Worm (Caenorhabditis elegans) whole organism, young adult: ENCODE data around the gene tag-191.

ENCODE experiments used
- B0019.2 ChIP-seq: fragments of 200-800 bp; sonication (Bioruptor generic); conservative IDR thresholded peaks from 2 replicates; pipeline ENCODE4 v1.3.6; 2022; ENCODE audit warnings: missing genetic modification reagents, missing genetic modification characterization, missing compliant biosample characterization
- F10E7.11 ChIP-seq: sonication (generic microtip); optimal IDR thresholded peaks from 2 replicates; lab custom pipeline; 2017; ENCODE audit warnings: mild to moderate bottlenecking, missing genetic modification characterization, moderate library complexity, missing compliant biosample characterization
- F22D6.2 ChIP-seq: sonication (generic microtip); optimal IDR thresholded peaks from 2 replicates; lab custom pipeline; 2016; ENCODE audit warnings: mild to moderate bottlenecking, missing genetic modification characterization, missing compliant biosample characterization
- F52B5.7 ChIP-seq: sonication (generic microtip); optimal IDR thresholded peaks from 2 replicates; lab custom pipeline; 2016; ENCODE audit warnings: mild to moderate bottlenecking, missing genetic modification characterization, missing compliant biosample characterization
- F57A8.1 ChIP-seq: fragments of 200-800 bp; sonication (Bioruptor generic); optimal IDR thresholded peaks from 2 replicates; lab custom pipeline; 2018; ENCODE audit warnings: mild to moderate bottlenecking, missing genetic modification characterization, moderate library complexity, missing compliant biosample characterization
- Y56A3A.18 ChIP-seq: fragments of 200-800 bp; sonication (Bioruptor generic); IDR thresholded peaks from 2 replicates; pipeline ENCODE4 v1.3.6; 2022; ENCODE audit warnings: missing genetic modification reagents, missing genetic modification characterization, missing compliant biosample characterization
- Y67H2A.10 ChIP-seq: fragments of 200-800 bp; sonication (Bioruptor generic); conservative IDR thresholded peaks from 2 replicates; pipeline ENCODE4 v1.3.6; 2022; ENCODE audit warnings: missing genetic modification reagents, missing genetic modification characterization, missing compliant biosample characterization
- Y79H2A.3 ChIP-seq: fragments of 200-800 bp; sonication (Bioruptor generic); conservative IDR thresholded peaks from 2 replicates; pipeline ENCODE4 v1.3.6; 2022; ENCODE audit warnings: missing genetic modification reagents, missing genetic modification characterization, missing compliant biosample characterization
- aptf-3 ChIP-seq: fragments of 200-800 bp; sonication (Bioruptor generic); IDR thresholded peaks from 2 replicates; pipeline ENCODE4 v1.3.6; 2022; ENCODE audit warnings: missing genetic modification characterization, missing compliant biosample characterization
- attf-5 ChIP-seq: fragments of 200-800 bp; sonication (Bioruptor generic); optimal IDR thresholded peaks from 2 replicates; lab custom pipeline; 2018; ENCODE audit warnings: mild to moderate bottlenecking, missing genetic modification characterization, missing compliant biosample characterization
- attf-6 ChIP-seq: fragments of 200-800 bp; sonication (Bioruptor generic); IDR thresholded peaks from 2 replicates; pipeline ENCODE4 v1.3.6; 2022; ENCODE audit warnings: missing genetic modification reagents, missing genetic modification characterization, missing compliant biosample characterization
- ceh-40 ChIP-seq: fragments of 200-800 bp; sonication (Bioruptor generic); IDR thresholded peaks from 2 replicates; pipeline ENCODE4 v1.3.6; 2022; ENCODE audit warnings: missing genetic modification characterization, missing compliant biosample characterization
- chd-7 ChIP-seq: sonication (generic microtip); optimal IDR thresholded peaks from 2 replicates; lab custom pipeline; 2016; ENCODE audit warnings: mild to moderate bottlenecking, missing genetic modification characterization, moderate library complexity, missing compliant biosample characterization
- die-1 ChIP-seq: sonication (generic microtip); optimal IDR thresholded peaks from 2 replicates; lab custom pipeline; 2016; ENCODE audit warnings: missing genotype, mild to moderate bottlenecking, missing genetic modification characterization, missing compliant biosample characterization
- dox-1 ChIP-seq: fragments of 200-800 bp; sonication (Bioruptor generic); IDR thresholded peaks from 2 replicates; pipeline ENCODE4 v1.3.6; 2022; ENCODE audit warnings: missing genetic modification reagents, missing genetic modification characterization, missing compliant biosample characterization
- hmg-20 ChIP-seq: fragments of 200-800 bp; sonication (Bioruptor generic); IDR thresholded peaks from 2 replicates; pipeline ENCODE4 v1.3.6; 2022; ENCODE audit warnings: missing genetic modification reagents, missing genetic modification characterization, missing compliant biosample characterization
- let-607 ChIP-seq, 2 experiments: fragments of 200-800 bp in 1 of 2; sonication (Bioruptor generic) in 1 of 2; sonication (generic microtip) in 1 of 2; optimal IDR thresholded peaks; 2 replicates each; lab custom pipeline; 2016 to 2018; ENCODE audit warnings: mild to moderate bottlenecking in 2 of 2, missing compliant biosample characterization in 2 of 2, missing genetic modification characterization in 2 of 2, moderate library complexity in 2 of 2, missing genotype in 1 of 2
- lin-26 ChIP-seq: fragments of 200-800 bp; sonication (Bioruptor generic); IDR thresholded peaks from 2 replicates; pipeline ENCODE4 v1.3.6; 2022; ENCODE audit warnings: missing genetic modification reagents, missing genetic modification characterization, missing compliant biosample characterization
- lin-54 ChIP-seq: fragments of 200-800 bp; sonication (Bioruptor generic); optimal IDR thresholded peaks from 2 replicates; lab custom pipeline; 2018; ENCODE audit warnings: mild to moderate bottlenecking, missing genetic modification characterization, missing compliant biosample characterization
- madf-6 ChIP-seq: fragments of 200-800 bp; sonication (Bioruptor generic); IDR thresholded peaks from 2 replicates; pipeline ENCODE4 v1.3.6; 2022; ENCODE audit warnings: missing genetic modification reagents, missing genetic modification characterization, missing compliant biosample characterization
- mcd-1 ChIP-seq: fragments of 200-800 bp; sonication (Bioruptor generic); IDR thresholded peaks from 2 replicates; pipeline ENCODE4 v1.3.6; 2022; ENCODE audit warnings: missing genetic modification reagents, missing genetic modification characterization, missing compliant biosample characterization
- mes-4 ChIP-seq: sonication (generic microtip); optimal IDR thresholded peaks from 2 replicates; lab custom pipeline; 2016; ENCODE audit warnings: missing genotype, missing genetic modification characterization, missing compliant biosample characterization
- nfyb-1 ChIP-seq: fragments of 200-800 bp; sonication (Bioruptor generic); IDR thresholded peaks from 2 replicates; pipeline ENCODE4 v1.3.6; 2022; ENCODE audit warnings: missing genetic modification reagents, missing genetic modification characterization, missing compliant biosample characterization
- nhr-120 ChIP-seq: fragments of 200-800 bp; sonication (Bioruptor generic); IDR thresholded peaks from 2 replicates; pipeline ENCODE4 v1.3.6; 2022; ENCODE audit warnings: missing genetic modification characterization, missing compliant biosample characterization
- nhr-179 ChIP-seq: sonication (generic microtip); optimal IDR thresholded peaks from 2 replicates; lab custom pipeline; 2016; ENCODE audit warnings: mild to moderate bottlenecking, missing genetic modification characterization, missing compliant biosample characterization
- nhr-80 ChIP-seq: sonication (generic microtip); optimal IDR thresholded peaks from 2 replicates; lab custom pipeline; 2016; ENCODE audit warnings: missing genetic modification characterization, missing compliant biosample characterization
- pha-4 ChIP-seq: fragments of 150-350 bp; sonication (generic microtip); optimal IDR thresholded peaks from 2 replicates; lab custom pipeline; 2014; ENCODE audit warnings: missing biosample characterization, missing genetic modification reagents, missing genetic modification characterization
- snpc-1.1 ChIP-seq: sonication (generic microtip); optimal IDR thresholded peaks from 2 replicates; lab custom pipeline; 2017; ENCODE audit warnings: missing genetic modification characterization, mild to moderate bottlenecking, missing compliant biosample characterization, antibody characterized with exemption, moderate library complexity, missing genotype, missing genetic modification reagents; ENCODE audit not compliant: insufficient read depth
- somi-1 ChIP-seq: fragments of 200-800 bp; sonication (Bioruptor generic); optimal IDR thresholded peaks from 2 replicates; lab custom pipeline; 2018; ENCODE audit warnings: mild to moderate bottlenecking, missing genetic modification characterization, missing compliant biosample characterization
- tbp1 ChIP-seq: fragments of 200-800 bp; sonication (Bioruptor generic); optimal IDR thresholded peaks from 2 replicates; lab custom pipeline; 2018; ENCODE audit warnings: mild to moderate bottlenecking, missing genetic modification characterization, missing compliant biosample characterization
- tlf-1 ChIP-seq: fragments of 200-800 bp; sonication (Bioruptor generic); optimal IDR thresholded peaks from 2 replicates; lab custom pipeline; 2018; ENCODE audit warnings: mild to moderate bottlenecking, missing genetic modification characterization, missing compliant biosample characterization
- ztf-26 ChIP-seq: sonication (generic microtip); optimal IDR thresholded peaks from 2 replicates; lab custom pipeline; 2017; ENCODE audit warnings: missing genetic modification characterization, missing compliant biosample characterization
- ztf-6 ChIP-seq: fragments of 200-800 bp; sonication (Bioruptor generic); IDR thresholded peaks from 2 replicates; pipeline ENCODE4 v1.3.6; 2022; ENCODE audit warnings: missing genetic modification reagents, missing genetic modification characterization, missing compliant biosample characterization

The tag-191 gene

ce11 chrV:14499074-14499864, 36.9 kb downstream of the tag-191 start:
- peak; percentile 21 for TF ChIP-seq nhr-80 (tag; lab: Kevin White, UChicago)
- no peak for TF ChIP-seq die-1 (tag; lab: Kevin White, UChicago)
- no peak for TF ChIP-seq chd-7
- TF ChIP-seq lin-26 (GFP tag; lab: Robert Waterston, UW), result peak; percentile 30; the same call in 1 of the 2 replicates
- TF ChIP-seq dox-1 (GFP tag; lab: Robert Waterston, UW), result peak; percentile 51; the same call in 1 of the 2 replicates

ce11 chrV:14498204-14498603, 38.0 kb downstream of the tag-191 start:
- TF ChIP-seq pha-4 (tag; lab: Kevin White, UChicago) (no peak), let-607 (tag; optimal IDR thresholded peaks at IDR 0.05; lab: Kevin White, UChicago) (no peak), hmg-20 (no peak), Y79H2A.3 (GFP tag; lab: Robert Waterston, UW) (no peak), ceh-40 (no peak), lin-54 (GFP tag; lab: Kevin White, UChicago) (no peak), F10E7.11 (no peak), nfyb-1 (GFP tag; lab: Robert Waterston, UW) (no peak), F22D6.2 (tag; lab: Kevin White, UChicago) (no peak), Y67H2A.10 (GFP tag; lab: Robert Waterston, UW) (no peak), tbp1 (GFP tag; lab: Kevin White, UChicago) (no peak), ztf-6 (GFP tag; lab: Robert Waterston, UW) (no peak), mcd-1 (GFP tag; lab: Robert Waterston, UW) (no peak), madf-6 (GFP tag; lab: Robert Waterston, UW) (no peak), nhr-120 (GFP tag; lab: Robert Waterston, UW) (no peak), somi-1 (no peak)
- TF ChIP-seq, all 124 proteins: peak for 0

- TF ChIP-seq nhr-179 (tag; lab: Kevin White, UChicago) (no peak), mes-4 (no peak), attf-5 (no peak), tlf-1 (no peak), Y56A3A.18 (0 out of 2 replicates have a peak, but pooled peaks have one; percentile 36), B0019.2 (GFP tag; lab: Robert Waterston, UW) (no peak), snpc-1.1 (tag; lab: Kevin White, UChicago) (no peak), aptf-3 (no peak), F52B5.7 (tag; lab: Kevin White, UChicago) (no peak)
Observed at ce11 chrV:14496446-14496845, 39.7 kb downstream of the tag-191 start.

- TF ChIP-seq F57A8.1 (GFP tag; lab: Kevin White, UChicago) (no peak), ztf-26 (tag; lab: Kevin White, UChicago) (no peak), attf-6 (no peak)
Observed at ce11 chrV:14495493-14495892, 40.7 kb downstream of the tag-191 start.
